Worm (Caenorhabditis elegans): ENCODE measurements around the gene C39E9.7.

DNA sequence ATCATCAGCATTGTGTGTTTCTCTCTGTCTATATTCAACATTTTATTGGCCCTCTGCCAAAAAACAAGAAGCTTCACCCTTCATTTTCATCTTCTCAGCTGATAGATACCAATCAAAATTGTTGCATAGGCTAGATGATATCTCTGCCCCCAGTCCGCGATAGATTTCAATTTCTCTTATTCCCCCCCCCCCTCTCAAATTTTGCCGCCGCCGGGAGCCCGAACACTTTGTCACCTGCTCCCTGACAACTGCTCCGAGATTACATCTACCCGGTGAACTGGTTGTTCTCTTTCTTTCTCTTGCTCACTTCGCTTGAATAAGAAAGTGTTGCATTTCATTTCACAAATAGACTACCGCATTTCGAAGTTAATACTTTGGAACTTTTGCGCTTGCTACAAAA is 49.5 kb upstream of the C39E9.7 start:
- TF ChIP-seq fos-1 (tag; optimal IDR thresholded peaks at IDR 0.05) (no peak), lsy-2 (tag; optimal IDR thresholded peaks at IDR 0.05) (no peak), nhr-12 (tag; optimal IDR thresholded peaks at IDR 0.05) (no peak), mdl-1 (tag; optimal IDR thresholded peaks at IDR 0.05) (no peak), lin-35 (GFP tag; optimal IDR thresholded peaks at IDR 0.05) (no peak), isw-1 (GFP tag; IDR thresholded peaks at IDR 0.05) (no peak), pqm-1 (tag; optimal IDR thresholded peaks at IDR 0.05) (no peak), nhr-237 (tag; optimal IDR thresholded peaks at IDR 0.05) (no peak), tbx-2 (tag; optimal IDR thresholded peaks at IDR 0.05) (no peak), rnt-1 (tag; optimal IDR thresholded peaks at IDR 0.05) (no peak), unc-62 (GFP tag; optimal IDR thresholded peaks at IDR 0.05) (no peak), elt-3 (tag; optimal IDR thresholded peaks at IDR 0.05) (no peak), zag-1 (tag; optimal IDR thresholded peaks at IDR 0.05) (no peak)
